Fruit fly (Drosophila melanogaster): ENCODE data around the gene Iris.

Iris gene

DNA sequence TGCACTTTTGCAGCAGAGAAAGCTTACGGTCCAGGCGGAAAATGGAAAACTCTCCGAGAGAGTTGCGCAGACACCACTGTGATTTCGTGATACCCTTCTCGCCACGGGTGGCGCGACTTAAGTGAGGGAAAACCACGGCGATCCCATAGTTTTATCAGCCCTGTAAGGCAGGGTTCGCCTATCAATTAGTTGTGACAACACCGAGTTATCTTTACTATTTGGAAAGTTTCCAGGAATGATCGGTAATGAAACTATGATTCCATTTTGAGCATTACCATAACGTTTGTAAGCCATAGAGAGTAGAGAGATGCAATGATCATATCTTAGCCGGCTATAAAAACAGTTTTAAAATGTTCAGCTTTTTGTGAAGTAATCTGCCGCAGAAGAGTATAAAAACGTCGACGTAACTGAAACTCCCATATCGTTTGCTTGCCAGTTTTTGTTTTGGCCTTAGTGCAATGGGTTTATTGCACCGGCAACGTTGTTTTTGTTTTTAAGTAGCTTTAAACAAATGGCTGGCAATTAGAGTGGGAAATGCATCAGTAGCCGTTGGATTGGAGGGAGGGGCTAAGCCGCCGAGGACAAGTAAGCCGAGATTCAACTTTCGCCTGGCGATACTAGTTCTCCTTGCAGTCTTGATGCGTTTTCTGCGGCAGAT lies 22.8 kb upstream of the Iris start:
- TF ChIP-seq psq (optimal IDR thresholded peaks at IDR 0.05), result no peak
- no peak for TF ChIP-seq h (optimal IDR thresholded peaks at IDR 0.05)
- no peak for TF ChIP-seq Myc (optimal IDR thresholded peaks at IDR 0.05)
- TF ChIP-seq ttk (optimal IDR thresholded peaks at IDR 0.05), result no peak
- no peak for TF ChIP-seq insv (optimal IDR thresholded peaks at IDR 0.05)
- TF ChIP-seq Sin3A (optimal IDR thresholded peaks at IDR 0.05), result no peak

DNA sequence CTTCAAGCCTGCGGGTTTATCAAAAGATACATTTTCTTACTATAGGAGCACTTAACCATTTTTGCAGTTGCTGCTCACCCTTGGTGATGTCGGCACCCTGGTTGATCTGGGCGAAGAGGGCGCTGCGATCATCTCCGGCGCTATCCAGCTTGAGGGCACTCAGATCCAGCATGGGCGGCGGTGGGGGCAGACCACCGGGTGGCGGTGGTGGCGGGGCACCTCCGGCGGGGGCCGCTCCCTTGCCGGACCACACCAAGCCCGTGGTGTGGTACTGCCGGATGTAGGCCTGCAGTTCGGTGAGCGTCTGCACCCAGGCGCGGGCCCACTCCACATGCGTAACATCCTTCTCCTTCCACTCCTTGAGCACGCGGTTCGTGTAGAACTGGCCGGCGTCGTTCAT lies 18.8 kb upstream of the Iris start:
- no peak for TF ChIP-seq h (optimal IDR thresholded peaks at IDR 0.05)
- TF ChIP-seq insv (optimal IDR thresholded peaks at IDR 0.05), result no peak
- TF ChIP-seq Myc (optimal IDR thresholded peaks at IDR 0.05), result no peak
- no peak for TF ChIP-seq Sin3A (optimal IDR thresholded peaks at IDR 0.05)
- no peak for TF ChIP-seq ttk (optimal IDR thresholded peaks at IDR 0.05)
- no peak for TF ChIP-seq psq (optimal IDR thresholded peaks at IDR 0.05)

DNA sequence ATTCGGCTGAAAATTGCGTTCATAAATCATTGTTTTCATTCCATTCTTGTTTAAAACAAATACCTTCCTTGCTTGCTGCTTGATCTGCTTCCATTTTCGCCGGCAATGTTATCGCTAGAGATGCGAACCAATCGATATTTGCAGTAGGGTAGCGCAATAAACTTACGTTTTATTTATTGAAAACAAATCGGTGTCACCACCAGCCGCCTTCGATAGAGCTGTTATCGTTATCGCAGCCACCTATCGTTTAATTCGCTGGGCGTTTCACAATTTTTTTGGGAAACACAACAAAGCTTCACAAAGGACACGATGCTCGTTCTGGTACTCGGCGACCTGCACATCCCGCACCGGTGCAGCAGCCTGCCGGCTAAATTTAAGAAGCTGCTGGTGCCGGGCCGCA lies 16.7 kb upstream of the Iris start, which contains the start of the genes Tfb4 and Vps29:
Gene Tfb4 (minus strand): TSS at position 124 of the 400 bp plus-strand sequence.
Gene Vps29 (plus strand): TSS at position 213 of the 400 bp plus-strand sequence.
- TF ChIP-seq insv (optimal IDR thresholded peaks at IDR 0.05), result no peak
- no peak for TF ChIP-seq h (optimal IDR thresholded peaks at IDR 0.05)
- TF ChIP-seq psq (optimal IDR thresholded peaks at IDR 0.05), result no peak
- TF ChIP-seq Myc (optimal IDR thresholded peaks at IDR 0.05), result no peak
- TF ChIP-seq ttk (optimal IDR thresholded peaks at IDR 0.05), result no peak
- TF ChIP-seq Sin3A (optimal IDR thresholded peaks at IDR 0.05), result no peak

DNA sequence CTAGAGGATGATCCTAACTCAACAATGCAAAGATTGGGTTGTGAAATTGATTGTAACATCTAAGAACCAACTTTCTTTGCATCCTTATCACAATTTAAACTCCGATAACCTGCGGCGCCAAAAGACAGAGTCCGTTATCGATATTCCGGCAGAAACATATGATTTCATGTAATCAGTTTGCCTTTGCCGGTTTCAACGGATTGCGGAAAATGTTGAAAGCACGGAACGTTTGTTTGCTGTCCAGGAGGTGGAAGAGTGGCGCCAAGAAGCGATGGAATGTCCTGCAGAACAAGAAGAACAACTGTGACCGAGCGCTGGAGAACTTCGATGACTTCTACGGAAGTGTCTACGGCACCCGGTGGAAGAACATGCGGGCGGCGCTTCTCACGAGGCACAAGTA lies 13.8 kb upstream of the Iris start:
- no peak for TF ChIP-seq insv (optimal IDR thresholded peaks at IDR 0.05)
- TF ChIP-seq ttk (optimal IDR thresholded peaks at IDR 0.05), result no peak
- TF ChIP-seq psq (optimal IDR thresholded peaks at IDR 0.05), result no peak
- TF ChIP-seq Sin3A (optimal IDR thresholded peaks at IDR 0.05), result no peak

DNA sequence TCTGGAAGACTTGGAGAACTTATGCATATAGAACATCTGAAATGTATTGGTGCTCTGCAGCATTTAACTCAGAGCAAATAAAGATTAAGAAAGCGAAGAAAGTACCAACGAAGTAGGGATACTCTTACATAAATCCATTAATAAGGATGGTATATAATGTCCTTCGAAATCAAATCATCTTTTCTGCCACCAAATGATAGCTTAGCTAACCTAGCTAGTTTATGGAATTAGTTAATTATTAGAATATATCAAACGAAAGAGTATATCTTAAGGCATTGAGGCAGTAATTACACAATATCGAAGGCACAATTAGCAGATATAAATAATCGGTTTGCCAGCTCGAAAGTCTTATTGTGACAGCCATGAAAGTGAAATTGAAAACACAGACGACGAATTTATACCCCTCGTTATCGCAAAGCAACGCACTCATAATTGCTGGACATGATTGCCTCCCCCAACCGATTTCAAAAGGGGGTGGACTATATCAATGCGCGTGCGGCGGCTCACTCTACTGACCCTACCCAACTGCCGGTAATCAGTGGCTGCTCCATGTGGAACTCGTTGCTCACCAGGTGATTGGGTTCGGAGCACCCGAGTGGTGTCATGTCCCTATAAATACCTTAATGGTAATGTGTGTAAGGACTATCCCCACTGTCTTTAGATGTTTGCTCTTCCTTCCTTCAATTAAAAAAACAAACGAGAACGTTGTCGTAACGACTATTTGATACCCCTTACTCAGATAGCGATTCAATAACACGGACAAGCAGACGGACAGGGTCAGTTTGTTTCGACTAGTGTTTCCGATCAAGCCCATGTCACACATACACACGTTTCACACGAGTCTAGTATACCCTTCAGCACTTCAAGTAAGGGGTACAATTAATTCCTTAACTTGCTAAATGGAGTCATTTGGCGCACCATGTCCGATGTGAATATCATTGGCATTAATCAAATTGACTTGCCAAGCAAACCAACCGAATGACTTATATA lies 10.8 kb upstream of the Iris start:
- no peak for TF ChIP-seq Myc (optimal IDR thresholded peaks at IDR 0.05)
- TF ChIP-seq insv (optimal IDR thresholded peaks at IDR 0.05), result no peak
- no peak for TF ChIP-seq psq (optimal IDR thresholded peaks at IDR 0.05)
- no peak for TF ChIP-seq ttk (optimal IDR thresholded peaks at IDR 0.05)
- TF ChIP-seq Sin3A (optimal IDR thresholded peaks at IDR 0.05), result no peak
- no peak for TF ChIP-seq h (optimal IDR thresholded peaks at IDR 0.05)

DNA sequence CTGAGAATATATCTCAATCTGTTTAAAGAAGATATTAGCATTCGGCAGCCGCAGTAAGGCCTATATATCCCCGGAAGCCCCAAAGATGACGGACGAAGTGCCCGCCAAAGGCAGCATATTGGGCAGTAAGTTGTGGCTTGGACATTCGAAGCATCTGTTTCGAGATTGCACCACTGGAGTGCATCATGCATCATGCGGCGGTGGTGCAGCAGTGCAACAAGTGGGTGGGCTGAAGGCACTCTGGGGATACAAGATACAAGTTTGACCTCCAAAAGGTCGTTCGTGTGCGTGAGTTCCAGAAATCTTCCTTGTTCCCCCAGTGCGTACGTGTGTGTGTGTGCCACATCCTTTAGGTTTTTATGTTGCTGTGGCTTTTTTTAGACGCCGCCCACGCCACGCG lies 9.4 kb upstream of the Iris start:
- TF ChIP-seq psq (optimal IDR thresholded peaks at IDR 0.05) (no peak), Myc (optimal IDR thresholded peaks at IDR 0.05) (no peak), Sin3A (optimal IDR thresholded peaks at IDR 0.05) (no peak), ttk (optimal IDR thresholded peaks at IDR 0.05) (no peak)

DNA sequence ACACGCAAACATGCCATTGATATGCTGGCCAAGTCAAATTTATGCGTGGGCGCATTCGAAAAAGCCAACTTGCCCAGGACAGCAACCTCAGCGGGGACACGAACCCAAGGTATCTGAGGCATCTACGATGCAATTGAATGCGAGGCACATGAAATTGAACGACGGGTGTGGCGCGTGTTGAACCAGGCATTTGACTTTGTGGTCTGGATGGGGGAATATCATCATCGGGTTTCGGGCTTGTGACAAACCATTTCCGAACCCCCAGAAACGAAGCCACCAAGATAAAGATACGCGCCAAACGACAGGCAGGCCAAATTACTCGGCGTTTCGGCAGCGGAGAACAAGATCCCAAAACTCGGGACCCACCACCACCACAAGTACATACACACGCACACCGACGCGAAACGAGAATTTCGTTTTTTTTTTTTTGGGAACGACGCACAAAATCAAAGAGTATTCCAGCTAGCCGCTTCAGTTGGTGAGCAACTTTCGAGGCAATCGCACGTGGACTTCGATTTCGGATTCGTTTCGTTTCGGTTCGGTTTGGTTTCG lies 8.9 kb upstream of the Iris start, which contains the start of gene MFS3:
Gene MFS3 (plus strand): TSS at position 472 of the 552 bp plus-strand sequence.
- no peak for TF ChIP-seq h (optimal IDR thresholded peaks at IDR 0.05)
- no peak for TF ChIP-seq ttk (optimal IDR thresholded peaks at IDR 0.05)
- no peak for TF ChIP-seq psq (optimal IDR thresholded peaks at IDR 0.05)
- no peak for TF ChIP-seq Sin3A (optimal IDR thresholded peaks at IDR 0.05)
- no peak for TF ChIP-seq insv (optimal IDR thresholded peaks at IDR 0.05)
- no peak for TF ChIP-seq Myc (optimal IDR thresholded peaks at IDR 0.05)

DNA sequence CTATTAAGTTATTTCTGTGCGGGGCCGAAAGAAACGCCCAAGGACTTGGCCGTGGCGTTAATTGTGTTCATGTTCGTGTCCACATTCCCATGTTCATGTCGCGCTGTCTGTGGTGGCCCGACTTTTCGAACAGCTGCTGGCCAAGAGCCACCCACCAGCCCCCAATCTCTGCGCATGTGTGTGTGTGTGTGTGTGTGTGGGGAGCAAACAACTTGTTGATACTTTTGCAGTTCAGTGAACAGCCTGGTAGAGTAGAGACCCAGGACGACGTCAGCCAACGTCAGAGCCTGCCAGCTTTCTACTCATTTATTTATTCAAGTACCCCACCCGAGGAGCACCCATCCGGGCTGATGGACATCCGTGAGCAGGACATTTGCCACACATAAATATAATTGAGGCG lies 3.1 kb upstream of the Iris start:
- no peak for TF ChIP-seq insv (optimal IDR thresholded peaks at IDR 0.05)
- no peak for TF ChIP-seq h (optimal IDR thresholded peaks at IDR 0.05)
- TF ChIP-seq Myc (optimal IDR thresholded peaks at IDR 0.05), result no peak
- no peak for TF ChIP-seq psq (optimal IDR thresholded peaks at IDR 0.05)
- TF ChIP-seq Sin3A (optimal IDR thresholded peaks at IDR 0.05), result no peak
- TF ChIP-seq ttk (optimal IDR thresholded peaks at IDR 0.05), result no peak

DNA sequence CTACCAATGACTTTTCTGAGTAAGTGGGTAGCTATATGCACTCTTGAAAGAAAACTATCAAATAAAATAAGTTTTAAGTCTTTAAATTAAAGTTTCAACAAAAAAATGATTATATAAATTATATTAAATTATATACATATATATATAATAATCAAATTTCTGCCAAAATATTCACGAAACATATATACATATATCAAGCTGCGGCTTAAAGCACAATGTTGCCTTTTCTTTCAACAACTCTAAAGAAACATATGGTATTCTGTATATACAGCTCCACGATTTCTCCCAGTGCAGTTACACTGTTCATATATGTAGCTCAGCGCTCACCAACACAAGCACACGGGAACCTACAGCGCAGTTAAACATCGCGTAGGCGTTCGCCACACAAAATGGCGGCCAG lies 1.6 kb upstream of the Iris start:
- TF ChIP-seq psq (optimal IDR thresholded peaks at IDR 0.05) (no peak), Myc (optimal IDR thresholded peaks at IDR 0.05) (no peak), insv (optimal IDR thresholded peaks at IDR 0.05) (no peak), ttk (optimal IDR thresholded peaks at IDR 0.05) (no peak), h (optimal IDR thresholded peaks at IDR 0.05) (no peak), Sin3A (optimal IDR thresholded peaks at IDR 0.05) (no peak)

DNA sequence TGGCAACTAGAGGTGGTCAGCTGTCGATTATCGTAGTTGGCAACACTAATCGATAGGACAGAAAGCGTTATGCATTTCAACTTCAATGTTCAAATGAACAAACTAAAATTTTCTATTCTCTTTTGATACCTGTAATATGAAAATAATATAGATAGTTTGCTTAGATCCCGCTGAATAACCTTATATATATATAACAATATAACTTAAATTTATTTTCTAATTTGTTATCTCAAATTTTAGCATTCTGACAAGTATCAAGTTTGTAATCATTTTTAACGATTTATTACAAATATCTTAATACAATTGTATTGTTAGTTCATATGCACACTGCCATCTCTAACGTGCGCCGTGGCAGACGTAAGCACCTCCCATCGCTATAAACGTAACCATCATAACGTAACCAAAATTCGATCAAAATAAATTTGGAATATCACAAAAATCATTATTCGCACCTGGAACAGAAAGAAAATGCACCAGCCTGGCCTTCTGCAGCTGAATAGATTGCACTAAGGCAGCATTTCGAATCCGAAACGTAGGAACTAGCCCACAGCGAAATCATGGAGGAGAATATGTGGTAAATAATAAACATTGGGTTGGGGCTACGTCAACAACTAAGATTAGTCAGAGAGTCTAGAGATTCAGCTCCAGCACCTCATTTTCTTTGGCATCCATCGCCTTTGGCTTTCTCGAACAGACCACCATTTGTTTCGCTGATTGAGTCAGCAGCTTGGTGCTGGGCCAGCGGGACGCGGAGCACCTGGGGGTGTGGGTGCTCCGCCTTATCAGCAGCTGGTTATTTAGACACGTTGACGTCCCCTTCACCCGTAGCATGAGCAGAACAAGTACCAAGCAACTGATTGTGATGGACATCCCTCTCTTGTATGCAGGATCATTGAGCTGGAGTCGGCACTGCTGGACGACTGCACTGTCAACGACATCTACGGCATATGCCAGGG lies 4.7 kb downstream of the Iris start, which contains the start of the genes Pino and TBC1D23:
Gene Pino (minus strand): TSS at position 22 of the 956 bp plus-strand sequence.
Gene TBC1D23 (plus strand): TSS at position 385 of the 956 bp plus-strand sequence.
- TF ChIP-seq Sin3A (optimal IDR thresholded peaks at IDR 0.05), result no peak
- TF ChIP-seq ttk (optimal IDR thresholded peaks at IDR 0.05), result no peak
- no peak for TF ChIP-seq h (optimal IDR thresholded peaks at IDR 0.05)
- no peak for TF ChIP-seq Myc (optimal IDR thresholded peaks at IDR 0.05)
- no peak for TF ChIP-seq insv (optimal IDR thresholded peaks at IDR 0.05)
- no peak for TF ChIP-seq psq (optimal IDR thresholded peaks at IDR 0.05)
